Worm (Caenorhabditis elegans) whole organism, L3 larva: ENCODE measurements around the gene wago-5.

Source experiments
- ZK546.5 ChIP-seq: sonication (generic microtip); optimal IDR thresholded peaks from 2 replicates; lab custom pipeline; 2017; ENCODE audit warnings: missing biosample characterization, missing genetic modification characterization
- ama-1 ChIP-seq: fragments of 150-350 bp; optimal IDR thresholded peaks from 2 replicates; lab custom pipeline; 2018
- ceh-82 ChIP-seq: fragments of 150-350 bp; optimal IDR thresholded peaks from 2 replicates; lab custom pipeline; 2014; ENCODE audit warnings: missing biosample characterization, missing genetic modification characterization
- egl-27 ChIP-seq: sonication (generic microtip); optimal IDR thresholded peaks from 4 replicates; lab custom pipeline; 2017; ENCODE audit warnings: missing biosample characterization, missing genetic modification reagents, missing genetic modification characterization
- egl-5 ChIP-seq: fragments of 150-350 bp; optimal IDR thresholded peaks from 2 replicates; lab custom pipeline; 2017; ENCODE audit warnings: missing biosample characterization, missing genetic modification reagents, missing genetic modification characterization, inconsistent platforms
- elt-1 ChIP-seq: fragments of 150-350 bp; optimal IDR thresholded peaks from 2 replicates; lab custom pipeline; 2014; ENCODE audit warnings: missing biosample characterization, missing genetic modification characterization
- elt-2 ChIP-seq: sonication (generic microtip); optimal IDR thresholded peaks from 2 replicates; lab custom pipeline; 2016; ENCODE audit warnings: missing genetic modification reagents, mild to moderate bottlenecking, missing genetic modification characterization, missing compliant biosample characterization
- fos-1 ChIP-seq: fragments of 150-350 bp; optimal IDR thresholded peaks from 2 replicates; lab custom pipeline; 2014; ENCODE audit warnings: missing biosample characterization, missing genetic modification characterization
- jun-1 ChIP-seq: fragments of 150-350 bp; optimal IDR thresholded peaks from 2 replicates; lab custom pipeline; 2014; ENCODE audit warnings: missing biosample characterization, missing genetic modification reagents, missing genetic modification characterization
- lin-15B ChIP-seq: fragments of 150-350 bp; optimal IDR thresholded peaks from 2 replicates; lab custom pipeline; 2014; ENCODE audit warnings: missing biosample characterization, missing genetic modification characterization
- lin-39 ChIP-seq: fragments of 150-350 bp; optimal IDR thresholded peaks from 2 replicates; lab custom pipeline; 2018; ENCODE audit warnings: missing biosample characterization, missing genetic modification reagents, missing genetic modification characterization
- lsy-12 ChIP-seq: sonication (generic microtip); optimal IDR thresholded peaks from 2 replicates; lab custom pipeline; 2016; ENCODE audit warnings: mild to moderate bottlenecking, missing genetic modification characterization, missing compliant biosample characterization
- mml-1 ChIP-seq: fragments of 150-350 bp; sonication (generic microtip); optimal IDR thresholded peaks from 3 replicates; lab custom pipeline; 2014; ENCODE audit warnings: missing biosample characterization, missing genetic modification characterization
- nfya-1 ChIP-seq: sonication (generic microtip); optimal IDR thresholded peaks from 2 replicates; lab custom pipeline; 2017; ENCODE audit warnings: missing genetic modification characterization, mild to moderate bottlenecking, missing compliant biosample characterization, antibody characterized with exemption, moderate library complexity; ENCODE audit not compliant: insufficient read depth
- nhr-11 ChIP-seq: fragments of 150-350 bp; optimal IDR thresholded peaks from 2 replicates; lab custom pipeline; 2014; ENCODE audit warnings: missing biosample characterization, missing genetic modification characterization
- nhr-12 ChIP-seq: fragments of 150-350 bp; optimal IDR thresholded peaks from 2 replicates; lab custom pipeline; 2014; ENCODE audit warnings: missing biosample characterization, missing genetic modification characterization
- nhr-23 ChIP-seq: fragments of 150-350 bp; optimal IDR thresholded peaks from 2 replicates; lab custom pipeline; 2014; ENCODE audit warnings: missing biosample characterization, missing genetic modification reagents, missing genetic modification characterization
- nhr-43 ChIP-seq: sonication (generic microtip); optimal IDR thresholded peaks from 2 replicates; lab custom pipeline; 2016; ENCODE audit warnings: mild to moderate bottlenecking, missing genetic modification characterization, missing compliant biosample characterization; ENCODE audit not compliant: poor library complexity, severe bottlenecking
- nhr-67 ChIP-seq: fragments of 150-350 bp; optimal IDR thresholded peaks from 2 replicates; lab custom pipeline; 2014; ENCODE audit warnings: missing biosample characterization, missing genetic modification characterization
- pha-4 ChIP-seq: fragments of 150-350 bp; optimal IDR thresholded peaks from 2 replicates; lab custom pipeline; 2014; ENCODE audit warnings: missing biosample characterization, missing genetic modification reagents, missing genetic modification characterization
- pqm-1 ChIP-seq: fragments of 150-350 bp; optimal IDR thresholded peaks from 2 replicates; lab custom pipeline; 2017; ENCODE audit warnings: missing biosample characterization, missing genetic modification characterization, inconsistent platforms
- sea-2 ChIP-seq: fragments of 150-350 bp; sonication (generic microtip); optimal IDR thresholded peaks from 4 replicates; lab custom pipeline; 2014; ENCODE audit warnings: missing biosample characterization, missing genetic modification reagents, missing genetic modification characterization
- skn-1 ChIP-seq: fragments of 150-350 bp; optimal IDR thresholded peaks from 2 replicates; lab custom pipeline; 2014; ENCODE audit warnings: missing biosample characterization, missing genetic modification characterization
- snpc-4 ChIP-seq: fragments of 150-350 bp; optimal IDR thresholded peaks from 2 replicates; lab custom pipeline; 2014; ENCODE audit warnings: missing biosample characterization, missing genetic modification characterization
- zag-1 ChIP-seq: fragments of 150-350 bp; optimal IDR thresholded peaks from 2 replicates; lab custom pipeline; 2014; ENCODE audit warnings: missing biosample characterization, missing genetic modification characterization
- ztf-4 ChIP-seq: fragments of 150-350 bp; optimal IDR thresholded peaks from 2 replicates; lab custom pipeline; 2014; ENCODE audit warnings: missing biosample characterization, missing genetic modification characterization

The wago-5 gene

ce11 chrII:5820282-5820762 lies 5.0 kb upstream of the wago-5 start, which contains the start of gene ehs-1:
Gene ehs-1 (plus strand): TSS chrII:5820712.
- TF ChIP-seq nhr-67 (tag; lab: Kevin White, UChicago) (no peak), sea-2 (GFP tag; lab: Kevin White, UChicago) (peak; percentile 65), snpc-4 (peak; percentile 26), nfya-1 (tag; lab: Kevin White, UChicago) (peak; percentile 43), lin-15B (tag; lab: Kevin White, UChicago) (peak; percentile 8), lin-39 (tag; lab: Kevin White, UChicago) (peak; percentile 25), zag-1 (tag; lab: Kevin White, UChicago) (no peak), nhr-12 (no peak), nhr-11 (tag; lab: Kevin White, UChicago) (no peak), skn-1 (tag; lab: Kevin White, UChicago) (no peak)

- peak; percentile 49 for TF ChIP-seq nhr-43 (tag; lab: Kevin White, UChicago)
- TF ChIP-seq lin-15B (tag; lab: Kevin White, UChicago): peak; percentile 20
- peak; percentile 53 for TF ChIP-seq elt-2 (tag; lab: Kevin White, UChicago)
- no peak for TF ChIP-seq jun-1
- TF ChIP-seq nhr-11 (tag; lab: Kevin White, UChicago): no peak
- peak; percentile 39 for TF ChIP-seq pqm-1 (tag; lab: Kevin White, UChicago)
- no peak for TF ChIP-seq elt-1
- TF ChIP-seq skn-1 (tag; lab: Kevin White, UChicago): peak; percentile 16
These were observed 4.4 kb upstream of the wago-5 start for ce11 chrII:5819655-5820054.

- no peak for TF ChIP-seq nhr-23 (tag; lab: Kevin White, UChicago)
- TF ChIP-seq ztf-4 (tag; lab: Kevin White, UChicago): no peak
- no peak for TF ChIP-seq nhr-43 (tag; lab: Kevin White, UChicago)
- no peak for TF ChIP-seq elt-1
- no peak for TF ChIP-seq pha-4 (tag; lab: Kevin White, UChicago)
These were observed 3.0 kb upstream of the wago-5 start, which contains the start of gene ZK1248.4 for ce11 chrII:5818298-5818697. Gene ZK1248.4 (plus strand): TSS chrII:5818598.

ce11 chrII:5816346-5816745 lies 1.1 kb upstream of the wago-5 start, which contains the start of gene ZK1248.20:
Gene ZK1248.20 (plus strand): TSS chrII:5816646.
- no peak for TF ChIP-seq egl-27 (tag; lab: Kevin White, UChicago)
- no peak for TF ChIP-seq nhr-11 (tag; lab: Kevin White, UChicago)
- TF ChIP-seq pqm-1 (tag; lab: Kevin White, UChicago): no peak
- no peak for TF ChIP-seq mml-1
- no peak for TF ChIP-seq fos-1 (tag; lab: Kevin White, UChicago)
- no peak for TF ChIP-seq nhr-12
- no peak for TF ChIP-seq sea-2 (GFP tag; lab: Kevin White, UChicago)
- TF ChIP-seq ceh-82: no peak
- TF ChIP-seq lsy-12: no peak
- no peak for TF ChIP-seq pha-4 (tag; lab: Kevin White, UChicago)

ce11 chrII:5810230-5810629 lies 5.1 kb downstream of the wago-5 start, which contains the start of the genes msp-64 and ZK1248.5:
Gene msp-64 (minus strand): TSS chrII:5810330.
Gene ZK1248.5 (plus strand): TSS chrII:5810514.
- TF ChIP-seq nhr-23 (tag; lab: Kevin White, UChicago): no peak
- TF ChIP-seq, all 47 proteins: peak for 0

- peak; percentile 97 for TF ChIP-seq elt-2 (tag; lab: Kevin White, UChicago)
- TF ChIP-seq pqm-1 (tag; lab: Kevin White, UChicago): peak; percentile 63
- no peak for TF ChIP-seq egl-5 (tag; lab: Kevin White, UChicago)
These were observed 8.7 kb downstream of the wago-5 start for ce11 chrII:5806563-5806962.

- TF ChIP-seq elt-2 (tag; lab: Kevin White, UChicago) (peak; percentile 86), pqm-1 (tag; lab: Kevin White, UChicago) (peak; percentile 54), ZK546.5 (no peak), ama-1 (lab: Kevin White, UChicago) (peak; percentile 9), zag-1 (tag; lab: Kevin White, UChicago) (no peak), pha-4 (tag; lab: Kevin White, UChicago) (peak; percentile 9)
These were observed 10.0 kb downstream of the wago-5 start, which contains the start of gene K05F1.10 for ce11 chrII:5805303-5805702. Gene K05F1.10 (minus strand): TSS chrII:5805473.
